Worm (Caenorhabditis elegans) whole organism, L1 larva: ENCODE data around the gene ctl-3.
A peak's percentile ranks its signal among the peaks of the same experiment; 100 is the strongest.

Experiments used
- F16B12.6 ChIP-seq: fragments of 150-350 bp; optimal IDR thresholded peaks from 2 replicates; lab custom pipeline; 2014; ENCODE audit warnings: missing biosample characterization, missing genetic modification characterization
- alr-1 ChIP-seq: fragments of 200-800 bp; sonication (Bioruptor generic); optimal IDR thresholded peaks from 2 replicates; lab custom pipeline; 2018; ENCODE audit warnings: borderline replicate concordance, mild to moderate bottlenecking, missing genetic modification characterization, missing compliant biosample characterization
- blmp-1 ChIP-seq: fragments of 150-350 bp; optimal IDR thresholded peaks from 2 replicates; lab custom pipeline; 2014; ENCODE audit warnings: missing biosample characterization, missing genetic modification characterization
- ceh-82 ChIP-seq, 3 experiments: fragments of 150-350 bp in 1 of 3; sonication (generic microtip) in 2 of 3; optimal IDR thresholded peaks; 2 replicates each; lab custom pipeline; 2014 to 2017; ENCODE audit warnings: missing biosample characterization in 3 of 3, missing genetic modification characterization in 3 of 3
- ces-1 ChIP-seq: fragments of 150-350 bp; optimal IDR thresholded peaks from 2 replicates; lab custom pipeline; 2014; ENCODE audit warnings: missing biosample characterization, missing genetic modification reagents, missing genetic modification characterization
- dpl-1 ChIP-seq, 3 experiments: fragments of 150-350 bp in 2 of 3; sonication (generic microtip) in 1 of 3; optimal IDR thresholded peaks; 2 replicates each; lab custom pipeline; 2014 to 2017; ENCODE audit warnings: missing biosample characterization in 3 of 3, missing genetic modification characterization in 3 of 3, missing genetic modification reagents in 3 of 3
- dsc-1 ChIP-seq: sonication (generic microtip); optimal IDR thresholded peaks from 2 replicates; lab custom pipeline; 2016; ENCODE audit warnings: mild to moderate bottlenecking, missing genetic modification characterization, missing compliant biosample characterization
- efl-3 ChIP-seq: fragments of 200-800 bp; sonication (Bioruptor generic); optimal IDR thresholded peaks from 2 replicates; lab custom pipeline; 2018; ENCODE audit warnings: mild to moderate bottlenecking, missing genetic modification characterization, missing compliant biosample characterization
- egl-27 ChIP-seq, 2 experiments: fragments of 150-350 bp in 1 of 2; sonication (generic microtip); optimal IDR thresholded peaks; 3 replicates each; lab custom pipeline; 2017 to 2018; ENCODE audit warnings: missing biosample characterization in 2 of 2, missing genetic modification characterization in 2 of 2, missing genetic modification reagents in 2 of 2
- elt-3 ChIP-seq, 6 experiments: fragments of 150-350 bp in 1 of 6; sonication (generic microtip); optimal IDR thresholded peaks; 2 replicates each; lab custom pipeline; 2017 to 2018; ENCODE audit warnings: missing biosample characterization in 6 of 6, missing genetic modification characterization in 6 of 6, inconsistent platforms in 1 of 6
- fkh-10 ChIP-seq: sonication (generic microtip); optimal IDR thresholded peaks from 2 replicates; lab custom pipeline; 2017; ENCODE audit warnings: missing biosample characterization, missing genetic modification reagents, missing genetic modification characterization
- fkh-4 ChIP-seq: sonication (generic microtip); optimal IDR thresholded peaks from 2 replicates; lab custom pipeline; 2016; ENCODE audit warnings: missing compliant biosample characterization, missing genetic modification characterization, borderline replicate concordance
- fkh-8 ChIP-seq: sonication (generic microtip); optimal IDR thresholded peaks from 2 replicates; lab custom pipeline; 2016; ENCODE audit warnings: mild to moderate bottlenecking, missing genetic modification characterization, missing compliant biosample characterization
- grh-1 ChIP-seq: fragments of 200-800 bp; sonication (Bioruptor generic); IDR thresholded peaks from 2 replicates; pipeline ENCODE4 v1.3.6; 2022; ENCODE audit warnings: missing genetic modification reagents, missing genetic modification characterization, missing compliant biosample characterization
- hlh-4 ChIP-seq: sonication (generic microtip); optimal IDR thresholded peaks from 2 replicates; lab custom pipeline; 2016; ENCODE audit warnings: mild to moderate bottlenecking, missing genetic modification characterization, missing compliant biosample characterization
- hpl-2 ChIP-seq: fragments of 150-350 bp; optimal IDR thresholded peaks from 2 replicates; lab custom pipeline; 2014; ENCODE audit warnings: missing biosample characterization, missing genetic modification reagents, missing genetic modification characterization
- irx-1 ChIP-seq: sonication (generic microtip); optimal IDR thresholded peaks from 2 replicates; lab custom pipeline; 2016; ENCODE audit warnings: missing genetic modification characterization, missing compliant biosample characterization
- lin-15B ChIP-seq: fragments of 150-350 bp; sonication (generic microtip); optimal IDR thresholded peaks from 3 replicates; lab custom pipeline; 2014; ENCODE audit warnings: missing biosample characterization, missing genetic modification characterization
- lin-35 ChIP-seq, 2 experiments: fragments of 150-350 bp; optimal IDR thresholded peaks; 2 replicates each; lab custom pipeline; 2014; ENCODE audit warnings: missing biosample characterization in 2 of 2, missing genetic modification characterization in 2 of 2, missing genetic modification reagents in 2 of 2
- lin-39 ChIP-seq: fragments of 150-350 bp; optimal IDR thresholded peaks from 2 replicates; lab custom pipeline; 2014; ENCODE audit warnings: missing biosample characterization, missing genetic modification reagents, missing genetic modification characterization
- mdl-1 ChIP-seq, 2 experiments: fragments of 150-350 bp; optimal IDR thresholded peaks; 2 replicates each; lab custom pipeline; 2014 to 2017; ENCODE audit warnings: missing biosample characterization in 2 of 2, missing genetic modification characterization in 2 of 2, inconsistent platforms in 1 of 2
- mep-1 ChIP-seq: fragments of 150-350 bp; optimal IDR thresholded peaks from 2 replicates; lab custom pipeline; 2014; ENCODE audit warnings: missing biosample characterization, missing genetic modification characterization
- nhr-11 ChIP-seq: fragments of 150-350 bp; optimal IDR thresholded peaks from 2 replicates; lab custom pipeline; 2014; ENCODE audit warnings: missing biosample characterization, missing genetic modification characterization
- nhr-19 ChIP-seq: fragments of 200-800 bp; sonication (Bioruptor generic); conservative IDR thresholded peaks from 2 replicates; pipeline ENCODE4 v1.3.6; 2022; ENCODE audit warnings: missing genetic modification characterization, missing compliant biosample characterization
- nhr-237 ChIP-seq: fragments of 150-350 bp; optimal IDR thresholded peaks from 2 replicates; lab custom pipeline; 2014; ENCODE audit warnings: missing biosample characterization, missing genetic modification characterization
- nhr-47 ChIP-seq: sonication (generic microtip); optimal IDR thresholded peaks from 2 replicates; lab custom pipeline; 2016; ENCODE audit warnings: mild to moderate bottlenecking, missing genetic modification characterization, moderate library complexity, missing compliant biosample characterization
- nhr-71 ChIP-seq: sonication (generic microtip); optimal IDR thresholded peaks from 2 replicates; lab custom pipeline; 2016; ENCODE audit warnings: mild to moderate bottlenecking, missing genetic modification characterization, moderate library complexity, missing compliant biosample characterization
- nhr-76 ChIP-seq: sonication (generic microtip); optimal IDR thresholded peaks from 2 replicates; lab custom pipeline; 2017; ENCODE audit warnings: missing biosample characterization, missing genetic modification characterization
- nhr-84 ChIP-seq: sonication (generic microtip); optimal IDR thresholded peaks from 2 replicates; lab custom pipeline; 2017; ENCODE audit warnings: missing biosample characterization, missing genetic modification characterization
- nhr-85 ChIP-seq: sonication (generic microtip); peaks from one replicate; lab custom pipeline; 2016; ENCODE audit warnings: missing genetic modification characterization, inconsistent platforms, missing compliant biosample characterization
- pag-3 ChIP-seq: sonication (generic microtip); optimal IDR thresholded peaks from 2 replicates; lab custom pipeline; 2017; ENCODE audit warnings: missing genetic modification characterization, mild to moderate bottlenecking, missing compliant biosample characterization, antibody characterized with exemption, borderline replicate concordance; ENCODE audit not compliant: insufficient read depth
- pax-3 ChIP-seq: fragments of 200-800 bp; sonication (Bioruptor generic); optimal IDR thresholded peaks from 2 replicates; lab custom pipeline; 2018; ENCODE audit warnings: mild to moderate bottlenecking, missing genetic modification characterization, moderate library complexity, missing compliant biosample characterization
- pqm-1 ChIP-seq: sonication (generic microtip); optimal IDR thresholded peaks from 3 replicates; lab custom pipeline; 2017; ENCODE audit warnings: missing biosample characterization, missing genetic modification characterization
- rnt-1 ChIP-seq: sonication (generic microtip); optimal IDR thresholded peaks from 2 replicates; lab custom pipeline; 2016; ENCODE audit warnings: mild to moderate bottlenecking, missing genetic modification characterization, moderate library complexity, missing compliant biosample characterization
- snpc-4 ChIP-seq: fragments of 150-350 bp; optimal IDR thresholded peaks from 2 replicates; lab custom pipeline; 2014; ENCODE audit warnings: missing biosample characterization, missing genetic modification characterization
- snu-23 ChIP-seq: sonication (generic microtip); optimal IDR thresholded peaks from 2 replicates; lab custom pipeline; 2016; ENCODE audit warnings: missing genetic modification characterization, missing compliant biosample characterization
- sox-4 ChIP-seq: sonication (generic microtip); optimal IDR thresholded peaks from 2 replicates; lab custom pipeline; 2016; ENCODE audit warnings: missing genetic modification characterization, missing compliant biosample characterization
- sup-37 ChIP-seq: fragments of 200-800 bp; sonication (Bioruptor generic); optimal IDR thresholded peaks from 2 replicates; lab custom pipeline; 2018; ENCODE audit warnings: mild to moderate bottlenecking, missing genetic modification characterization, missing compliant biosample characterization
- tbx-2 ChIP-seq: sonication (generic microtip); optimal IDR thresholded peaks from 2 replicates; lab custom pipeline; 2016; ENCODE audit warnings: missing genetic modification characterization, missing compliant biosample characterization
- unc-30 ChIP-seq: sonication (generic microtip); optimal IDR thresholded peaks from 2 replicates; lab custom pipeline; 2017; ENCODE audit warnings: missing biosample characterization, missing genetic modification characterization
- unc-62 ChIP-seq: fragments of 150-350 bp; optimal IDR thresholded peaks from 2 replicates; lab custom pipeline; 2014; ENCODE audit warnings: missing biosample characterization, missing genetic modification reagents, missing genetic modification characterization
- xbp-1 ChIP-seq: sonication (generic microtip); optimal IDR thresholded peaks from 2 replicates; lab custom pipeline; 2016; ENCODE audit warnings: missing genetic modification characterization, missing compliant biosample characterization
- zag-1 ChIP-seq: fragments of 150-350 bp; optimal IDR thresholded peaks from 2 replicates; lab custom pipeline; 2014; ENCODE audit warnings: missing biosample characterization, missing genetic modification characterization
- zip-4 ChIP-seq: fragments of 200-800 bp; sonication (Bioruptor generic); optimal IDR thresholded peaks from 2 replicates; lab custom pipeline; 2018; ENCODE audit warnings: mild to moderate bottlenecking, missing genetic modification characterization, moderate library complexity, missing compliant biosample characterization
- ztf-11 ChIP-seq, 2 experiments: sonication (generic microtip); optimal IDR thresholded peaks; 2 replicates each; lab custom pipeline; 2016 to 2017; ENCODE audit warnings: missing genetic modification characterization in 2 of 2, missing biosample characterization in 1 of 2, missing compliant biosample characterization in 1 of 2
- ztf-4 ChIP-seq: fragments of 150-350 bp; optimal IDR thresholded peaks from 2 replicates; lab custom pipeline; 2014; ENCODE audit warnings: missing biosample characterization, missing genetic modification characterization

The ctl-3 gene

DNA sequence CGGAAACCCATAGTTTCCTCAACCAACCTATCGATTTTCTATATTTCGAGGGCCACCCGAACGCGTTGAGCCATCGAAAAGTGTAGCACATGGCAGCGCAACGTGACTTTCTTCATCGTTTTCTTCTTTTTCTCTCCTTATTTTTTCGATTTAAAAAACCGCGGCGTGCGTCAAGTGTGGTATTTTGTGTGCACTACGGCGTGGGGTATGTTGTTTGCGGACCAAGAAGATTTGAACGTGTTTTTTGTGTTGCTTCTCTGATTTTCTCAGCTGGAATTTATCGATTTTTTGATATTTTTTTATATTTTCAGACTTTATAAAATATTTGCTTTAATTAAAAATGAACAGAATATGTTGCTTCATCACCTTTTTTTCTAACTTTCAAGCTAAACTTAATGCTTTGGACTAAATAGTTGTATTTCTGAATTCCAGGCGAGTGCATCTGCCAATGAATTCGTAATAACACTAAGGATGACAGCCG, 47.4 kb upstream of the ctl-3 start, which contains the start of the genes agl-1 and pfs-2 (continued):
- TF ChIP-seq grh-1 (GFP tag; lab: Robert Waterston, UW): no peak
- no peak for TF ChIP-seq egl-27 (tag; optimal IDR thresholded peaks at IDR 0.05; lab: Kevin White, UChicago)
- peak; percentile 88 to 92 (median 92) for TF ChIP-seq dpl-1 (GFP tag; optimal IDR thresholded peaks at IDR 0.05; lab: Kevin White, UChicago)
- TF ChIP-seq nhr-237: no peak
- TF ChIP-seq fkh-8 (tag; lab: Kevin White, UChicago): peak; percentile 58
- no peak for TF ChIP-seq efl-3 (GFP tag; lab: Kevin White, UChicago)
- TF ChIP-seq alr-1: no peak
- peak; percentile 68 for TF ChIP-seq dsc-1 (tag; lab: Kevin White, UChicago)
- peak; percentile 9 for TF ChIP-seq nhr-85 (tag; lab: Kevin White, UChicago)
- no peak for TF ChIP-seq sup-37 (GFP tag; lab: Kevin White, UChicago)
- TF ChIP-seq lin-39 (tag; lab: Kevin White, UChicago): no peak
- TF ChIP-seq lin-15B (tag; lab: Kevin White, UChicago): peak; percentile 69
- TF ChIP-seq nhr-19 (GFP tag; lab: Robert Waterston, UW): peak; percentile 71
- peak; percentile 63 for TF ChIP-seq irx-1 (tag; lab: Kevin White, UChicago)
- peak in 1 of 2 experiments; percentile 26 for TF ChIP-seq ztf-11 (tag; optimal IDR thresholded peaks at IDR 0.05; lab: Kevin White, UChicago)
- TF ChIP-seq nhr-84 (tag; lab: Kevin White, UChicago): no peak
- TF ChIP-seq ces-1 (GFP tag; lab: Kevin White, UChicago): no peak
- TF ChIP-seq ztf-4 (tag; lab: Kevin White, UChicago): peak; percentile 16
- TF ChIP-seq pag-3 (tag; lab: Kevin White, UChicago): no peak
- TF ChIP-seq tbx-2 (tag; lab: Kevin White, UChicago): peak; percentile 69
- TF ChIP-seq mdl-1 (tag; optimal IDR thresholded peaks at IDR 0.05; lab: Kevin White, UChicago): peak in 1 of 2 experiments; percentile 84
- peak; percentile 43 to 81 (median 65) for TF ChIP-seq ceh-82 (tag; optimal IDR thresholded peaks at IDR 0.05; lab: Kevin White, UChicago)
- peak; percentile 56 for TF ChIP-seq snpc-4 (tag; lab: Kevin White, UChicago)
- TF ChIP-seq hpl-2 (GFP tag; lab: Kevin White, UChicago): no peak
- TF ChIP-seq fkh-4 (tag; lab: Kevin White, UChicago): no peak
- no peak for TF ChIP-seq pqm-1
- peak in 1 of 6 experiments; percentile 34 for TF ChIP-seq elt-3 (tag; optimal IDR thresholded peaks at IDR 0.05; lab: Kevin White, UChicago)
- TF ChIP-seq rnt-1: peak; percentile 87
- peak; percentile 89 to 96 for TF ChIP-seq lin-35 (GFP tag; optimal IDR thresholded peaks at IDR 0.05; lab: Kevin White, UChicago)
- TF ChIP-seq mep-1: peak; percentile 82
- TF ChIP-seq xbp-1: peak; percentile 66
- no peak for TF ChIP-seq unc-30 (tag; lab: Kevin White, UChicago)
- no peak for TF ChIP-seq sox-4
- no peak for TF ChIP-seq blmp-1 (tag; lab: Kevin White, UChicago)
- peak; percentile 83 for TF ChIP-seq nhr-71
- TF ChIP-seq zip-4 (GFP tag; lab: Kevin White, UChicago): no peak
- TF ChIP-seq nhr-47 (tag; lab: Kevin White, UChicago): peak; percentile 80
- no peak for TF ChIP-seq zag-1 (tag; lab: Kevin White, UChicago)
- peak; percentile 80 for TF ChIP-seq snu-23 (GFP tag; lab: Kevin White, UChicago)
- peak; percentile 19 for TF ChIP-seq nhr-11 (tag; lab: Kevin White, UChicago)
- no peak for TF ChIP-seq fkh-10 (GFP tag; lab: Kevin White, UChicago)
- TF ChIP-seq hlh-4: no peak
- TF ChIP-seq nhr-76 (tag; lab: Kevin White, UChicago): no peak
- TF ChIP-seq pax-3 (tag; lab: Kevin White, UChicago): no peak
- TF ChIP-seq F16B12.6 (tag; lab: Kevin White, UChicago): peak; percentile 97
- TF ChIP-seq unc-62 (GFP tag; lab: Kevin White, UChicago): no peak
